Fruit fly (Drosophila melanogaster) whole organism, adult: ENCODE results near the gene CG42324.

ENCODE experiments used
- CG11617 ChIP-seq: fragments of 200-800 bp; sonication (Bioruptor generic); optimal IDR thresholded peaks from 2 replicates; lab custom pipeline; 2017; ENCODE audit warnings: mild to moderate bottlenecking, missing biosample characterization, missing genetic modification reagents, missing genetic modification characterization
- CG12768 ChIP-seq: fragments of 200-800 bp; sonication (Bioruptor generic); optimal IDR thresholded peaks from 2 replicates; lab custom pipeline; 2017; ENCODE audit warnings: missing biosample characterization, missing genetic modification characterization, mild to moderate bottlenecking, moderate library complexity, missing genetic modification reagents
- CG14711 ChIP-seq: fragments of 200-800 bp; sonication (Bioruptor generic); optimal IDR thresholded peaks from 2 replicates; lab custom pipeline; 2018; ENCODE audit warnings: missing biosample characterization, mild to moderate bottlenecking, missing genetic modification characterization, moderate library complexity
- CG1620 ChIP-seq: fragments of 200-800 bp; sonication (Bioruptor generic); optimal IDR thresholded peaks from 2 replicates; lab custom pipeline; 2016; ENCODE audit warnings: missing biosample characterization, missing genetic modification characterization
- CG33017 ChIP-seq: fragments of 200-800 bp; sonication (Bioruptor generic); optimal IDR thresholded peaks from 2 replicates; lab custom pipeline; 2018; ENCODE audit warnings: missing biosample characterization, mild to moderate bottlenecking, missing genetic modification characterization, moderate library complexity
- CG5204 ChIP-seq: fragments of 200-800 bp; sonication (Bioruptor generic); optimal IDR thresholded peaks from 2 replicates; lab custom pipeline; 2016; ENCODE audit warnings: missing biosample characterization, missing genetic modification characterization
- CG7045 ChIP-seq: fragments of 200-800 bp; sonication (Bioruptor generic); optimal IDR thresholded peaks from 2 replicates; lab custom pipeline; 2017; ENCODE audit warnings: missing biosample characterization, mild to moderate bottlenecking, missing genetic modification characterization
- CG7101 ChIP-seq: fragments of 200-800 bp; sonication (Bioruptor generic); optimal IDR thresholded peaks from 2 replicates; lab custom pipeline; 2018; ENCODE audit warnings: missing biosample characterization, mild to moderate bottlenecking, missing genetic modification characterization, moderate library complexity
- Clk ChIP-seq: fragments of 200-800 bp; sonication (Bioruptor generic); optimal IDR thresholded peaks from 2 replicates; lab custom pipeline; 2017; ENCODE audit warnings: missing biosample characterization, missing genetic modification characterization
- Crg-1 ChIP-seq: fragments of 200-800 bp; sonication (Bioruptor generic); optimal IDR thresholded peaks from 2 replicates; lab custom pipeline; 2016; ENCODE audit warnings: missing biosample characterization, missing genetic modification characterization
- Hr96 ChIP-seq: fragments of 200-800 bp; sonication (Bioruptor generic); optimal IDR thresholded peaks from 2 replicates; lab custom pipeline; 2016; ENCODE audit warnings: missing biosample characterization, missing genetic modification characterization
- Mnt ChIP-seq: fragments of 200-800 bp; sonication (Bioruptor generic); optimal IDR thresholded peaks from 2 replicates; lab custom pipeline; 2016; ENCODE audit warnings: missing biosample characterization, mild to moderate bottlenecking, missing genetic modification characterization
- bab1 ChIP-seq: fragments of 200-800 bp; sonication (Bioruptor generic); optimal IDR thresholded peaks from 3 replicates; lab custom pipeline; 2019; ENCODE audit warnings: missing biosample characterization, mild to moderate bottlenecking, missing genetic modification characterization, moderate library complexity
- cic ChIP-seq: fragments of 200-800 bp; sonication (Bioruptor generic); optimal IDR thresholded peaks from 2 replicates; lab custom pipeline; 2017; ENCODE audit warnings: missing biosample characterization, mild to moderate bottlenecking, missing genetic modification characterization, moderate library complexity
- cnc ChIP-seq, 2 experiments: fragments of >200 bp; optimal IDR thresholded peaks; 2 replicates each; lab custom pipeline; 2017
- kay ChIP-seq: fragments of 200-800 bp; sonication (Bioruptor generic); peaks from one replicate; lab custom pipeline; 2016; ENCODE audit warnings: missing biosample characterization, missing genetic modification characterization, borderline replicate concordance
- ovo ChIP-seq: fragments of 200-800 bp; sonication (Bioruptor generic); optimal IDR thresholded peaks from 2 replicates; lab custom pipeline; 2016; ENCODE audit warnings: missing biosample characterization, missing genetic modification characterization
- pad ChIP-seq: fragments of 200-800 bp; sonication (Bioruptor generic); optimal IDR thresholded peaks from 3 replicates; lab custom pipeline; 2017; ENCODE audit warnings: missing biosample characterization, missing genetic modification characterization, mild to moderate bottlenecking, moderate library complexity, missing genetic modification reagents
- tj ChIP-seq: fragments of 200-800 bp; sonication (Bioruptor generic); optimal IDR thresholded peaks from 3 replicates; lab custom pipeline; 2017; ENCODE audit warnings: missing biosample characterization, mild to moderate bottlenecking, missing genetic modification characterization, moderate library complexity
- toe ChIP-seq: fragments of 200-800 bp; sonication (Bioruptor generic); optimal IDR thresholded peaks from 2 replicates; lab custom pipeline; 2016; ENCODE audit warnings: missing biosample characterization, missing genetic modification characterization

CG42324 gene

DNA sequence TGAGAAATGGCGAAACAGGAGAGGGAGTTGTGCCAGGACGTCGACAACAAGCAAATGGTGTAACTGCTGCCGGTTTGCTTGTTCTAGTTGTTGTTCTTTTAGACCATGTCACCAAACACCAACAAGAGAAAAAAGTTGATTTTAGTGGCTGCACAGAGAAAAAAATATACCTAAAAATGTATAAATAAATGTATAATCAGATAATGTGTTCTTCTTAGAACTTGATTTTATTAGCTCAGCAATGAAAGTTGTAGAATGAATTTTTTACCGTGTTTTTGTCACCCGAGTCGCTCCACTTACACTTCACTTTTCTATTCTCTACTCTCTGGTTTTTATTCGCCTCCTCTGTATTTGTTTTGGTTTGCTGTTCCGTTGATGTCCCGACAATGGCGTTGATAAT, 62.0 kb downstream of the CG42324 start:
- TF ChIP-seq CG7101 (tag; lab: Kevin White, UChicago): no peak
- TF ChIP-seq ovo (GFP tag; lab: Kevin White, UChicago): no peak
- TF ChIP-seq Hr96: no peak
- TF ChIP-seq CG12768: no peak
- no peak for TF ChIP-seq toe (GFP tag; lab: Kevin White, UChicago)
- TF ChIP-seq cic (GFP tag; lab: Kevin White, UChicago): no peak
- TF ChIP-seq cnc (optimal IDR thresholded peaks at IDR 0.05; lab: Kevin White, UChicago): no peak
- TF ChIP-seq CG33017 (tag; lab: Kevin White, UChicago): no peak
- no peak for TF ChIP-seq pad (GFP tag; lab: Kevin White, UChicago)
- TF ChIP-seq CG1620: no peak
- TF ChIP-seq Clk: no peak
- TF ChIP-seq tj: no peak
- no peak for TF ChIP-seq Crg-1
- TF ChIP-seq CG11617 (GFP tag; lab: Kevin White, UChicago): no peak
- TF ChIP-seq CG5204 (GFP tag; lab: Kevin White, UChicago): no peak

DNA sequence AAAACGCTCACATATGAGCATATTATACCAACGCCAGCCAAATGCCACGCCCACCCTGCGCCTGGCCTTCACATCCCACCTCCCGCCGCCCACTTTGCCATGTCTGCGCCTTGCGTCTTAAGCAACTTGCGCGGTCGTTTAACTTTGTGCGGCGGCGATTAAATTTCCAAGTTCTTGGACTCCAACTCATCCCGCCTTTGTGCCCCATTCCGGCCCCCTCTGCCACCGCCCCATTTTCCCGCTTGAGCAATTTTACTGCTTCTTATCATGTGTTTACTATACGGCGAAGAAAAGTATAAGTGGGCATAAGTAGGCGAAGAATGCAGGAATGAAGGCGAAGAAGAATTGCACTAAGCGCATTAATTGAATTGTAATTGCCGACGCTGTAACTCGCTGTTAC, 63.4 kb downstream of the CG42324 start:
- TF ChIP-seq Crg-1: no peak
- TF ChIP-seq bab1: no peak
- TF ChIP-seq tj: peak; percentile 63

DNA sequence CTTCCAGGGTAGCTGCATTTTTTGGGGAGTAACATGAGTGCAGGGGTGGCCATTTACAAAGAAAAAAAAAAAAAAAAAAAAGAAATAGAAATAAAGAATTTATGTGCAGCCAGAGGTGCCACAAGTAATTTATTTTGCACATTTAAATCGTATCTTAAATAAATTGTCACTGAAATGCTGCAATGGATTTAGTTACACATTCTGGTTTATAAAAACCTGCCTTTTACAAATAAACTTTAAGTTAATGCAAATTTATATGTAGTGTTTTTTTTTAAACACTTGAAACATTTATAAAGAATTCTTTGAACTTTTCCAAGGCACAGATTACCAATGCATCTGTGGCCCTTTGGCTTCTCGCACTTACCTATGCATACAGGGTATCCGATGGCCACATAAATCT, 64.2 kb downstream of the CG42324 start:
- TF ChIP-seq Crg-1 (no peak), CG7101 (tag; lab: Kevin White, UChicago) (no peak)

DNA sequence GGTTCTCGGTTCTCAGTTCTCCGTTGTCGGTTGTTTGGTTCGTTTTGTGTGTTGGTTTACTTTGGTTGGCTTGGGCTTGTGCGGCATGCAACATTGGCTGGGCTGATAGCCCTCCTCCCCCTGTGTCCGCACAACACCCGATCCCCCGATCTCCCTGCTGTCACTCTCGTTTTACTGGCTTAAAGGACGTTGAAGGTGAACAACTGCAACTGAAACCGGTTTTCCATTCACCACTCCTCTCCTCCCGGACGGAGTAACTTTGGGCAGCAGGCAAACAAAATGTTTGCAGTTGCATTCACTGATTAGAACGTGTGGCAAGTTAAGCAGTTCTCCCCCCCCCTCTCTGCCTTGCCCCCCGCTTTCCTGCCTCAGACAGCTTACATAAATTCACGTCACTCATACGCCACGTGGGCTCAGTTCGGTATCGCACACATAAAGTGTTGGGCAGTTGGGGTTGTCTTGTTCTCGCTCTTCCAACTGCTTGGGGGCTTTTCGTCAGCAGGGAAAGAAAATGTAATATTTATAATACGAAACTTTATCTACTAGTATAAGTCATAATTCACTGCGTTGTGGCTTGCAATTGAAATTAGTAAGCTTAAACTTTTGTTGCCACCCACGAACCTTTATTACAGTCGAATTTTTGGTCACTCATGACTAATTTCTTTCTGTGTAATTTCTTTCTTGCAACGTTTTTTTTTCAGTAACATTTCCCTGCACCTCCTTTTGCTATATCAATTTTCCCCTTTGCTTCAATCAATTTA, 64.8 kb downstream of the CG42324 start:
- TF ChIP-seq CG14711 (tag; lab: Kevin White, UChicago): no peak
- no peak for TF ChIP-seq CG5204 (GFP tag; lab: Kevin White, UChicago)
- no peak for TF ChIP-seq CG33017 (tag; lab: Kevin White, UChicago)
- TF ChIP-seq CG1620: no peak
- TF ChIP-seq kay: no peak
- TF ChIP-seq pad (GFP tag; lab: Kevin White, UChicago): no peak
- TF ChIP-seq CG11617 (GFP tag; lab: Kevin White, UChicago): no peak
- TF ChIP-seq Crg-1: no peak
- no peak for TF ChIP-seq cic (GFP tag; lab: Kevin White, UChicago)
- TF ChIP-seq CG7045 (GFP tag; lab: Kevin White, UChicago): no peak
- TF ChIP-seq CG7101 (tag; lab: Kevin White, UChicago): no peak
- TF ChIP-seq cnc (optimal IDR thresholded peaks at IDR 0.05; lab: Kevin White, UChicago): no peak

DNA sequence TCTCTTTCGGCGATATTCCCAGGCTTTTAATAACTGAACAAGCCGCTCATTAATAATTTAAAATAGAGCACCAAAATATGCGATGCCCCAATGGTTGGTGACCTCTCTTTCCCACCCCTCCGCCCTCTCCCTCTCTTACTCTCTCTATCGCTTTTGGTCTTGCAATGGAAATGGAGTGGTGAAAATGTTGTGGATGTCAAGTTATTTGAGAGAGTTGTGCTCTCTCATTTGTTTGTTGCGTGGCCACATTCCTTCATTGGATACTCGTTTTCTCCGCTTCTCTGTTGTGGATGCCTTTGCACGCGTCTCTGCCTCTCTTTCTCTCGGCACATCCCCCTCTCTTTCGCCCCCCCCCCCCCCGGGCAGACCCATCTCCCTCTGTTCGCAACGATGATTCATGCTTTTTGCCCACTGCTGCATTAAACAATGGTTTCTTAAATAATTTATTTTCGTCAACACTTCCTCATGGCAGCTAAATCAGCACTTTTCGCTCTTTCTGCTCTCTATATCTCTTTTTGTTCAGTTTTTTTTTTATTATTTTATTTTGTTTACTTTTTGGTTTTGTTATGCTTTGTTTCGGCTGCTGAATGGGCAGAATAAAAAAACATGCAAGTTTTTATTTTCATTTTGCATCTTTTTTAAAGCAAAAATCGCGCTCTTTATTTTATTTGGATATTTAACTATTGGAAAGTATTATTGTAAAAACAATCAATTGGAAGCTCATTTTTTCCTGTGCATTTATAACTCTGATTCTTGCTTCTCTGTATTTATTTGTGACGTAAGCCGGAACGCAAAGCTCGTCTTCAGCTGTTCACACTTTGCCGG, 70.5 kb downstream of the CG42324 start:
- peak; percentile 10 for TF ChIP-seq CG11617 (GFP tag; lab: Kevin White, UChicago)
- TF ChIP-seq kay: peak; percentile 92
- no peak for TF ChIP-seq toe (GFP tag; lab: Kevin White, UChicago)
- TF ChIP-seq CG1620: no peak
- peak; percentile 5 for TF ChIP-seq bab1
- TF ChIP-seq Crg-1: no peak
- TF ChIP-seq tj: peak; percentile 96
- TF ChIP-seq CG14711 (tag; lab: Kevin White, UChicago): peak; percentile 18
- TF ChIP-seq cnc (optimal IDR thresholded peaks at IDR 0.05; lab: Kevin White, UChicago): no peak
- TF ChIP-seq CG7045 (GFP tag; lab: Kevin White, UChicago): peak; percentile 3

DNA sequence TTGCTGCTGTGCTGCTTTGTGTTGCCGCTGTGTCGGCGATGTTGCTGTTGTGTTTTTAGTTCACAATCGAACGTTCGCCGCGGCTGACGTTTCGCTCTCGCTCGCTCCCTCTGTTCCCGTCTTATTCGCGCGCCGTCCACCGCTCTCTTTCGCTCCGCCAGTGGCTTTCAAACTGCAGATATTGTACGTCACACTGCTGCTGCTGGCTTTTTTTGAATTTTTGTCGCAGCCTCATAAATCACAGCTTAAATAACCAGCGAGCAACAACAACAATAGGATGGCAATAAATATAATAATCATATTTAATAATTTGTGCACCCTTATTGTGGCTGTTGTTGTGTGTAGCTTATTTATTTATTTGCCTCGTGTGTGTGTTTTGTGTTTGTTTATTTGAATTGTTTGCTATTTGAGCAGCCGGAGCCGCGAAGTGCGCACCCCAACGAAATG, 71.3 kb downstream of the CG42324 start:
- TF ChIP-seq bab1 (no peak), kay (peak; percentile 37), CG5204 (GFP tag; lab: Kevin White, UChicago) (no peak), CG7101 (tag; lab: Kevin White, UChicago) (peak; percentile 60), CG33017 (tag; lab: Kevin White, UChicago) (no peak), CG1620 (peak; percentile 8), cic (GFP tag; lab: Kevin White, UChicago) (no peak), cnc (optimal IDR thresholded peaks at IDR 0.05; lab: Kevin White, UChicago) (no peak), CG7045 (GFP tag; lab: Kevin White, UChicago) (peak; percentile 49), CG12768 (peak; percentile 50), Clk (no peak), Hr96 (peak; percentile 5), CG14711 (tag; lab: Kevin White, UChicago) (peak; percentile 49), Crg-1 (no peak), Mnt (GFP tag; lab: Kevin White, UChicago) (no peak), ovo (GFP tag; lab: Kevin White, UChicago) (no peak), toe (GFP tag; lab: Kevin White, UChicago) (peak; percentile 8), tj (no peak), CG11617 (GFP tag; lab: Kevin White, UChicago) (peak; percentile 37), pad (GFP tag; lab: Kevin White, UChicago) (peak; percentile 17)
